Fruit fly (Drosophila melanogaster) whole organism, adult: ENCODE measurements around the gene CG13901.

ENCODE experiments used
- CG12768 ChIP-seq: fragments of 200-800 bp; sonication (Bioruptor generic); optimal IDR thresholded peaks from 2 replicates; lab custom pipeline; 2017; ENCODE audit warnings: missing biosample characterization, missing genetic modification characterization, mild to moderate bottlenecking, moderate library complexity, missing genetic modification reagents
- CG14711 ChIP-seq: fragments of 200-800 bp; sonication (Bioruptor generic); optimal IDR thresholded peaks from 2 replicates; lab custom pipeline; 2018; ENCODE audit warnings: missing biosample characterization, mild to moderate bottlenecking, missing genetic modification characterization, moderate library complexity
- CG33017 ChIP-seq: fragments of 200-800 bp; sonication (Bioruptor generic); optimal IDR thresholded peaks from 2 replicates; lab custom pipeline; 2018; ENCODE audit warnings: missing biosample characterization, mild to moderate bottlenecking, missing genetic modification characterization, moderate library complexity
- CG5204 ChIP-seq: fragments of 200-800 bp; sonication (Bioruptor generic); optimal IDR thresholded peaks from 2 replicates; lab custom pipeline; 2016; ENCODE audit warnings: missing biosample characterization, missing genetic modification characterization
- CG7045 ChIP-seq: fragments of 200-800 bp; sonication (Bioruptor generic); optimal IDR thresholded peaks from 2 replicates; lab custom pipeline; 2017; ENCODE audit warnings: missing biosample characterization, mild to moderate bottlenecking, missing genetic modification characterization
- pad ChIP-seq: fragments of 200-800 bp; sonication (Bioruptor generic); optimal IDR thresholded peaks from 3 replicates; lab custom pipeline; 2017; ENCODE audit warnings: missing biosample characterization, missing genetic modification characterization, mild to moderate bottlenecking, moderate library complexity, missing genetic modification reagents

dm6 chr3L:815234-816200 lies 22.1 kb downstream of the CG13901 start:
- TF ChIP-seq pad, result no peak
- no peak for TF ChIP-seq CG5204
- no peak for TF ChIP-seq CG12768 (GFP tag; lab: Kevin White, UChicago)
- TF ChIP-seq CG33017, result no peak
- no peak for TF ChIP-seq CG14711 (tag; lab: Kevin White, UChicago)
- no peak for TF ChIP-seq CG7045 (GFP tag; lab: Kevin White, UChicago)
